ENCODE assay signal across 5 fruit fly cellular contexts in the genomic region with DNA sequence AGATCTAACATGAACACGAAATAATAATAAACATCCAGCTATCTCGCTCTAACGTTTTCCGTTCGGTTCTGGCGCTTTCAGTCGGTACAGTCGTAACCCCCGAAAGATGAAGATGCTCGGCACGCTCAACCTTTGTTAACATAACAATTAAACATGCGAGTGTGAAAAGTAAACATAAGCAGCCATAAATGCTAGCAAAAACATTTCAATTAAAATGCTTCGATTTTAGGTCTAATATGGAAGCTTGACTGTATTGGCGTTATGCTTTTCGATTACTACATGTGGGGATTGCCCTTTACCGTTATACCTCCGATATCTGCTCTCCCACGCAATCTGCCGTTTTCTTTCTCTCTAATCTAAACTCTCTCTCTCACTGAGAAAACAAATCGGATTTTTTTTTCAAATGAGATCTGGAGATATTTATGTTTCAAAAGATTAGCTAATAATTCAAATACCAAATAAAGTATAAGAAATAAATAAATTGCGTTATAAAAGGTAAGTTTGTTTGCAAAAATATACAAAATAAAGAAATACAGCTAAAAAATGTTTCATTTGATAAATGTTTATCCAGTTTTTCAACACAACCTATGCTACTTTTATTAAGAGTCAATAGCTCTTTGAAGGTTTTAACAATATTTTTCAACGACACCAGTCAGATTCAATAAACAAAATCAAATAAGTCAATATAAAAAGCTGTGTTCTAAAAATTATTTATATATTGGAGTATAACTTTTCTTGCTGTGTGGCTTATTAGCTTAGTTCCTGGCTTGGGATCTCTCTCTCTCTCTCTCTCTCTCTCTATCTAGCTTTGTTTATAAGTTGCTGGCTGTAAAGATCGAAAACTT.
TF ChIP-seq lines count a peak whose summit lies in the region.

No protein-coding gene starts in this region.

- peak; percentile 41 for TF ChIP-seq CTCF in whole organism, embryonic (GFP tag; optimal IDR thresholded peaks at IDR 0.05; lab: Kevin White, UChicago)

TF ChIP-seq in whole organism, adult, 20 proteins besides CTCF, POLR2A, EP300 and RAD21 (continues in another document):
- TF ChIP-seq ovo (GFP tag; optimal IDR thresholded peaks at IDR 0.05; lab: Kevin White, UChicago), result peak; percentile 100
- TF ChIP-seq Hr96 (GFP tag; optimal IDR thresholded peaks at IDR 0.05; lab: Kevin White, UChicago), result peak; percentile 62
- peak; percentile 1 for TF ChIP-seq CG12768 (GFP tag; optimal IDR thresholded peaks at IDR 0.05; lab: Kevin White, UChicago)
- TF ChIP-seq CG7045 (GFP tag; optimal IDR thresholded peaks at IDR 0.05; lab: Kevin White, UChicago), result peak; percentile 68
- peak; percentile 46 for TF ChIP-seq Crg-1 (GFP tag; optimal IDR thresholded peaks at IDR 0.05; lab: Kevin White, UChicago)
- no peak for TF ChIP-seq cnc (optimal IDR thresholded peaks at IDR 0.05; lab: Kevin White, UChicago)
- peak; percentile 21 for TF ChIP-seq Mnt (GFP tag; optimal IDR thresholded peaks at IDR 0.05; lab: Kevin White, UChicago)
- TF ChIP-seq kay (GFP tag; lab: Kevin White, UChicago; ENCODE audit: borderline replicate concordance), result no peak
- TF ChIP-seq CG33017 (tag; optimal IDR thresholded peaks at IDR 0.05; lab: Kevin White, UChicago), result peak; percentile 79
- peak; percentile 87 for TF ChIP-seq bab1 (GFP tag; optimal IDR thresholded peaks at IDR 0.05; lab: Kevin White, UChicago)
- TF ChIP-seq CG14711 (tag; optimal IDR thresholded peaks at IDR 0.05; lab: Kevin White, UChicago), result peak; percentile 81
- peak; percentile 55 for TF ChIP-seq CG11617 (GFP tag; optimal IDR thresholded peaks at IDR 0.05; lab: Kevin White, UChicago)
- TF ChIP-seq cic (GFP tag; optimal IDR thresholded peaks at IDR 0.05; lab: Kevin White, UChicago), result peak; percentile 25
- peak; percentile 25 for TF ChIP-seq CG1620 (GFP tag; optimal IDR thresholded peaks at IDR 0.05; lab: Kevin White, UChicago)
- TF ChIP-seq pad (GFP tag; optimal IDR thresholded peaks at IDR 0.05; lab: Kevin White, UChicago), result peak; percentile 95
- peak; percentile 63 for TF ChIP-seq CG5204 (GFP tag; optimal IDR thresholded peaks at IDR 0.05; lab: Kevin White, UChicago)

TF ChIP-seq in whole organism, embryonic, 481 proteins besides CTCF, POLR2A, EP300 and RAD21 (continues in another document):
- TF ChIP-seq CG9876 (GFP tag; optimal IDR thresholded peaks at IDR 0.05; lab: Kevin White, UChicago) (peak; percentile 90), CG18476 (GFP tag; optimal IDR thresholded peaks at IDR 0.05; lab: Kevin White, UChicago) (peak; percentile 65), CG4424 (GFP tag; optimal IDR thresholded peaks at IDR 0.05; lab: Kevin White, UChicago) (peak; percentile 74), ro (GFP tag; IDR thresholded peaks at IDR 0.05; lab: Robert Waterston, UW) (peak; percentile 72), Dbx (GFP tag; IDR thresholded peaks at IDR 0.05; lab: Robert Waterston, UW) (peak; percentile 95), gem (tag; optimal IDR thresholded peaks at IDR 0.05; lab: Kevin White, UChicago) (peak; percentile 88), slou (GFP tag; optimal IDR thresholded peaks at IDR 0.05; lab: Kevin White, UChicago) (peak; percentile 77), abd-A (tag; optimal IDR thresholded peaks at IDR 0.05; lab: Kevin White, UChicago) (peak; percentile 78), CG15073 (GFP tag; optimal IDR thresholded peaks at IDR 0.05; lab: Kevin White, UChicago) (no peak), CHES-1-like (GFP tag; optimal IDR thresholded peaks at IDR 0.05; lab: Kevin White, UChicago) (peak; percentile 93), toy (GFP tag; IDR thresholded peaks at IDR 0.05; lab: Robert Waterston, UW) (peak; percentile 85), cg (GFP tag; optimal IDR thresholded peaks at IDR 0.05; lab: Kevin White, UChicago) (no peak), CG10209 (GFP tag; optimal IDR thresholded peaks at IDR 0.05; lab: Kevin White, UChicago) (peak; percentile 84), chif (GFP tag; optimal IDR thresholded peaks at IDR 0.05; lab: Kevin White, UChicago) (peak; percentile 85 to 88), ewg (GFP tag; optimal IDR thresholded peaks at IDR 0.05; lab: Kevin White, UChicago) (peak; percentile 68), CG10654 (GFP tag; optimal IDR thresholded peaks at IDR 0.05; lab: Kevin White, UChicago) (peak; percentile 74)

TF ChIP-seq in whole organism, prepupa, 60 proteins besides CTCF, POLR2A, EP300 and RAD21 (continues in another document):
- peak; percentile 80 for TF ChIP-seq CG11294 (GFP tag; IDR thresholded peaks at IDR 0.05; lab: Robert Waterston, UW)
- TF ChIP-seq CG32006 (GFP tag; optimal IDR thresholded peaks at IDR 0.05; lab: Kevin White, UChicago), result peak; percentile 74
- peak; percentile 19 for TF ChIP-seq CG34406 (GFP tag; optimal IDR thresholded peaks at IDR 0.05; lab: Kevin White, UChicago)
- peak; percentile 67 for TF ChIP-seq cyc (GFP tag; optimal IDR thresholded peaks at IDR 0.05; lab: Kevin White, UChicago)
- peak; percentile 61 for TF ChIP-seq CG8119 (GFP tag; IDR thresholded peaks at IDR 0.05; lab: Robert Waterston, UW)
- TF ChIP-seq net (GFP tag; optimal IDR thresholded peaks at IDR 0.05; lab: Kevin White, UChicago), result peak; percentile 52
- TF ChIP-seq CG10669 (GFP tag; optimal IDR thresholded peaks at IDR 0.05; lab: Kevin White, UChicago), result peak; percentile 36
- no peak for TF ChIP-seq CG6854 (GFP tag; optimal IDR thresholded peaks at IDR 0.05; lab: Kevin White, UChicago)
- peak; percentile 71 for TF ChIP-seq OdsH (GFP tag; optimal IDR thresholded peaks at IDR 0.05; lab: Kevin White, UChicago)
- peak; percentile 52 for TF ChIP-seq dac (GFP tag; optimal IDR thresholded peaks at IDR 0.05; lab: Kevin White, UChicago)
- TF ChIP-seq CG7368 (GFP tag; optimal IDR thresholded peaks at IDR 0.05; lab: Kevin White, UChicago), result no peak
- peak; percentile 51 for TF ChIP-seq Smox (GFP tag; optimal IDR thresholded peaks at IDR 0.05; lab: Kevin White, UChicago)
- peak; percentile 85 for TF ChIP-seq Hr39 (GFP tag; optimal IDR thresholded peaks at IDR 0.05; lab: Kevin White, UChicago)
- TF ChIP-seq fkh (GFP tag; optimal IDR thresholded peaks at IDR 0.05; lab: Kevin White, UChicago), result peak; percentile 94
- peak; percentile 44 for TF ChIP-seq CG10631 (GFP tag; optimal IDR thresholded peaks at IDR 0.05; lab: Kevin White, UChicago)
- TF ChIP-seq Sox15 (GFP tag; optimal IDR thresholded peaks at IDR 0.05; lab: Kevin White, UChicago), result peak; percentile 54
- TF ChIP-seq CG9139 (GFP tag; optimal IDR thresholded peaks at IDR 0.05; lab: Kevin White, UChicago), result no peak

TF ChIP-seq in whole organism, pupa, 21 proteins besides CTCF, POLR2A, EP300 and RAD21 (continues in another document):
- peak; percentile 49; the same call in 1 of the 2 replicates for TF ChIP-seq rn (GFP tag; IDR thresholded peaks at IDR 0.05; lab: Robert Waterston, UW)
- TF ChIP-seq Pif1B (GFP tag; optimal IDR thresholded peaks at IDR 0.05; lab: Kevin White, UChicago), result peak; percentile 44
- peak; percentile 30 for TF ChIP-seq CG9948 (tag; optimal IDR thresholded peaks at IDR 0.05; lab: Kevin White, UChicago)
- TF ChIP-seq CG13204 (GFP tag; optimal IDR thresholded peaks at IDR 0.05; lab: Kevin White, UChicago), result no peak
- TF ChIP-seq CG15710 (tag; optimal IDR thresholded peaks at IDR 0.05; lab: Kevin White, UChicago), result peak; percentile 17
- peak; percentile 89 for TF ChIP-seq Ets98B (GFP tag; IDR thresholded peaks at IDR 0.05; lab: Robert Waterston, UW)
- no peak for TF ChIP-seq CG8159 (tag; optimal IDR thresholded peaks at IDR 0.05; lab: Kevin White, UChicago)
- TF ChIP-seq Snoo (tag; optimal IDR thresholded peaks at IDR 0.05; lab: Kevin White, UChicago), result peak; percentile 34
- TF ChIP-seq fd96Ca (GFP tag; IDR thresholded peaks at IDR 0.05; lab: Robert Waterston, UW), result peak; percentile 86; the same call in 2 of the 3 replicates
- TF ChIP-seq CG8301 (tag; optimal IDR thresholded peaks at IDR 0.05; lab: Kevin White, UChicago), result peak; percentile 62
- TF ChIP-seq CG12605 (GFP tag; IDR thresholded peaks at IDR 0.05; lab: Robert Waterston, UW), result peak; percentile 76
- peak; percentile 56 for TF ChIP-seq Pif1A (GFP tag; optimal IDR thresholded peaks at IDR 0.05; lab: Kevin White, UChicago)
- peak; percentile 49; the same call in 1 of the 2 replicates for TF ChIP-seq CG10348 (GFP tag; IDR thresholded peaks at IDR 0.05; lab: Robert Waterston, UW)
- peak; percentile 47 for TF ChIP-seq CG17806 (tag; optimal IDR thresholded peaks at IDR 0.05; lab: Kevin White, UChicago)
- TF ChIP-seq CG32121 (GFP tag; IDR thresholded peaks at IDR 0.05; lab: Robert Waterston, UW), result peak; percentile 66
- TF ChIP-seq CG34367 (tag; optimal IDR thresholded peaks at IDR 0.05; lab: Kevin White, UChicago), result no peak
- no peak for TF ChIP-seq D1 (tag; optimal IDR thresholded peaks at IDR 0.05; lab: Kevin White, UChicago)
- TF ChIP-seq EcR (GFP tag; optimal IDR thresholded peaks at IDR 0.05; lab: Kevin White, UChicago), result no peak

TF ChIP-seq in whole organism, wandering third instar larva, 38 proteins besides CTCF, POLR2A, EP300 and RAD21 (continues in another document):
- TF ChIP-seq Dfd (GFP tag; optimal IDR thresholded peaks at IDR 0.05; lab: Kevin White, UChicago), result no peak
- peak; percentile 34 for TF ChIP-seq Mio (GFP tag; optimal IDR thresholded peaks at IDR 0.05; lab: Kevin White, UChicago)
- no peak for TF ChIP-seq N (GFP tag; optimal IDR thresholded peaks at IDR 0.05; lab: Kevin White, UChicago)
- TF ChIP-seq tai (GFP tag; optimal IDR thresholded peaks at IDR 0.05; lab: Kevin White, UChicago), result peak; percentile 66
- TF ChIP-seq rgr (GFP tag; optimal IDR thresholded peaks at IDR 0.05; lab: Kevin White, UChicago), result peak; percentile 83
- TF ChIP-seq GATAd (GFP tag; optimal IDR thresholded peaks at IDR 0.05; lab: Kevin White, UChicago), result no peak
- no peak for TF ChIP-seq lola (GFP tag; optimal IDR thresholded peaks at IDR 0.05; lab: Kevin White, UChicago)
- TF ChIP-seq foxo (GFP tag; optimal IDR thresholded peaks at IDR 0.05; lab: Kevin White, UChicago), result peak; percentile 71 to 86
- no peak for TF ChIP-seq Myc (optimal IDR thresholded peaks at IDR 0.05; lab: Kevin White, UChicago)
- no peak for TF ChIP-seq Rel (GFP tag; optimal IDR thresholded peaks at IDR 0.05; lab: Kevin White, UChicago)
- peak; percentile 44 for TF ChIP-seq Rel (tag; optimal IDR thresholded peaks at IDR 0.05; lab: Kevin White, UChicago)
- no peak for TF ChIP-seq brk (GFP tag; optimal IDR thresholded peaks at IDR 0.05; lab: Kevin White, UChicago)
- TF ChIP-seq ey (GFP tag; optimal IDR thresholded peaks at IDR 0.05; lab: Kevin White, UChicago), result peak; percentile 88
- no peak for TF ChIP-seq sage (GFP tag; optimal IDR thresholded peaks at IDR 0.05; lab: Kevin White, UChicago)
- peak; percentile 8 for TF ChIP-seq woc (GFP tag; optimal IDR thresholded peaks at IDR 0.05; lab: Kevin White, UChicago)
- peak; percentile 24 for TF ChIP-seq Sp1 (GFP tag; optimal IDR thresholded peaks at IDR 0.05; lab: Kevin White, UChicago)
- TF ChIP-seq CG9705 (GFP tag; optimal IDR thresholded peaks at IDR 0.05; lab: Kevin White, UChicago), result no peak
- TF ChIP-seq Hr83 (GFP tag; optimal IDR thresholded peaks at IDR 0.05; lab: Kevin White, UChicago; ENCODE audit: poor library complexity, severe bottlenecking), result no peak
- TF ChIP-seq jim (GFP tag; optimal IDR thresholded peaks at IDR 0.05; lab: Kevin White, UChicago), result no peak
- peak; percentile 79 for TF ChIP-seq OdsH (GFP tag; optimal IDR thresholded peaks at IDR 0.05; lab: Kevin White, UChicago)
- TF ChIP-seq dsf (GFP tag; optimal IDR thresholded peaks at IDR 0.05; lab: Kevin White, UChicago; ENCODE audit: borderline replicate concordance), result no peak
